Fruit fly (Drosophila melanogaster): ENCODE results near the gene salm.

- TF ChIP-seq pan (optimal IDR thresholded peaks at IDR 0.05) (no peak), jim (GFP tag; optimal IDR thresholded peaks at IDR 0.05) (no peak), dl (GFP tag; optimal IDR thresholded peaks at IDR 0.05; ENCODE audit: insufficient read depth in 1 of 2, partially characterized antibody in 2 of 2) (no peak), sv (GFP tag; optimal IDR thresholded peaks at IDR 0.05) (no peak)
Observed at dm6 chr2L:11394099-11394498, 51.3 kb downstream of the salm start.

Data from whole organism, wandering third instar larva.